Fruit fly (Drosophila melanogaster) ovary, adult (tissue): Measurements from ENCODE around the gene CG7483.

ENCODE experiments used
- CG17801 ChIP-seq: fragments of 200-800 bp; optimal IDR thresholded peaks from 2 replicates; lab custom pipeline; 2019; ENCODE audit warnings: missing biosample characterization, mild to moderate bottlenecking, missing genetic modification characterization, moderate library complexity; ENCODE audit not compliant: partially characterized antibody

The CG7483 gene

dm6 chr3R:8354458-8354857, 41.5 kb downstream of the CG7483 start:
- peak; percentile 66 for TF ChIP-seq CG17801 (GFP tag; lab: Kevin White, UChicago)

- peak; percentile 63 for TF ChIP-seq CG17801 (GFP tag; lab: Kevin White, UChicago)
These were observed 42.0 kb downstream of the CG7483 start for dm6 chr3R:8354969-8355368.

- TF ChIP-seq CG17801 (GFP tag; lab: Kevin White, UChicago) = no peak
These were observed 42.6 kb downstream of the CG7483 start for dm6 chr3R:8355579-8355978.

dm6 chr3R:8356626-8357290, 43.8 kb downstream of the CG7483 start, which contains the start of gene stck:
Gene stck (plus strand): TSS chr3R:8356978.
- TF ChIP-seq CG17801 (GFP tag; lab: Kevin White, UChicago) = no peak

dm6 chr3R:8357372-8357992, 44.5 kb downstream of the CG7483 start:
- no peak for TF ChIP-seq CG17801 (GFP tag; lab: Kevin White, UChicago)

dm6 chr3R:8358004-8358403, 45.0 kb downstream of the CG7483 start:
- no peak for TF ChIP-seq CG17801 (GFP tag; lab: Kevin White, UChicago)

- TF ChIP-seq CG17801 (GFP tag; lab: Kevin White, UChicago) = no peak
These were observed 49.4 kb downstream of the CG7483 start, which contains the start of the genes Veneno and CG7963 for dm6 chr3R:8362259-8362876. Gene Veneno (minus strand): TSS chr3R:8362554. Gene CG7963 (plus strand): TSS chr3R:8362826.
